Worm (Caenorhabditis elegans) whole organism, L4/young adult: ENCODE results near the gene flp-27.

Experiments used
- W03F9.2 ChIP-seq: fragments of 150-350 bp; optimal IDR thresholded peaks from 2 replicates; lab custom pipeline; 2014; ENCODE audit warnings: missing biosample characterization, missing genetic modification characterization
- dao-5 ChIP-seq: sonication (generic microtip); optimal IDR thresholded peaks from 2 replicates; lab custom pipeline; 2016; ENCODE audit warnings: missing genotype, missing genetic modification characterization, moderate library complexity, missing compliant biosample characterization
- him-1 ChIP-seq: sonication (generic microtip); optimal IDR thresholded peaks from 2 replicates; lab custom pipeline; 2016; ENCODE audit warnings: missing genotype, missing genetic modification reagents, missing genetic modification characterization, missing compliant biosample characterization

flp-27 gene

ce11 chrII:5660736-5661734 lies 19.8 kb upstream of the flp-27 start, which contains the start of the genes ift-43 and mdt-26:
Gene ift-43, minus strand, starts transcription at chrII:5660786.
Gene mdt-26, plus strand, starts transcription at chrII:5661181.
- TF ChIP-seq W03F9.2 (tag; lab: Kevin White, UChicago) (peak; percentile 33), dao-5 (tag; lab: Kevin White, UChicago) (no peak), him-1 (tag; lab: Kevin White, UChicago) (peak; percentile 73)

- TF ChIP-seq W03F9.2 (tag; lab: Kevin White, UChicago): no peak
- TF ChIP-seq dao-5 (tag; lab: Kevin White, UChicago): peak; percentile 69
- TF ChIP-seq him-1 (tag; lab: Kevin White, UChicago): peak; percentile 84
Observed at ce11 chrII:5661735-5662177, 19.0 kb upstream of the flp-27 start.

DNA sequence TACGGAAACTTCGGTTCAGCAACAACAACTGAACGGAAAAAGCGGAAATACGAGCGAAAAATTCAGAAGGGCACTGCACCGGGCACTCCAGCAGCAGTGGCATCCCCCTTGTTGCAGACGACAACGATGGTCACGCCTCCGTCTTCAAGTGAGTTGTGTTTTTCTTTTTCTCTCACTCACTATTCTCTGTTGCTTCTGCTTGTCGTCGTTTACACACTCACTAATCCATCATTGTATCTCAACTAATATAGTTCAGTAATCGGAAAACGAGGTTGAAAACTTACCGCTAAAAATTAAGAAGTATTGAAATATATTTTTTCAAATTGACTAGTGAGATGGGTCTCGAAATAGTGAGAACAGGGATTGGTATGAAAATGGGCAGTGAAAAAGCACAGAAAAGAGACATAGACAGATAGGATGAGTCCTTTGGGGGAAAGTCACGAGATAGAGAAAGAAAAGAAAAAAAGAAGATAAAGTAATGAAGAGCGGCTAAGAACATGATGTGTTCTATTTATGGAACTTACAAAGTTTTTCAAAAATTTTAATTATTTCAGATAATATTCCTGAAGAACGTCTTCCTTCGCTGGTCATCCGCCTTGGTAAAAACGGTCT lies 17.5 kb upstream of the flp-27 start:
- TF ChIP-seq him-1 (tag; lab: Kevin White, UChicago) (no peak), dao-5 (tag; lab: Kevin White, UChicago) (no peak), W03F9.2 (tag; lab: Kevin White, UChicago) (no peak)

DNA sequence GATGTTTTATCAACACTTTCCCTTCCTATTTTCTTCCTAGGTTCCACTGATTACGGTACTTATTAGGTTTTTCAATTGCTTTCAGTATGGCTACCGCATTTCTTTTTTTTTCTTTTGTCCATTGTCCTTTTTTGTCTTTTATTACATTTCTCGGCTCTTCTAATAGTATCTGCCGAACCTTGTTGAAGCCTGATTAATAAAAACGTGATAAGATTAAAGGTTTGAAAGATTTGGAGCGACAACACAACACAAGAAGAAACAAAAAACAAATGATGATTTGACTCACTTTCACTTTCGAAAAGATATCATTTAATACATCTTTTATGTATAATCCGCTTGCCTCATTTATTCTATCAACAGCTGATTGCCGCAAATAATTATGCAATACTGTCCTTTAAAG lies 15.8 kb upstream of the flp-27 start, which contains the start of gene C25H3.15:
Gene C25H3.15 (plus strand): TSS at position 301 of the 400 bp plus-strand sequence.
- TF ChIP-seq dao-5 (tag; lab: Kevin White, UChicago): no peak
- TF ChIP-seq W03F9.2 (tag; lab: Kevin White, UChicago): no peak
- TF ChIP-seq him-1 (tag; lab: Kevin White, UChicago): no peak

- TF ChIP-seq W03F9.2 (tag; lab: Kevin White, UChicago): no peak
- no peak for TF ChIP-seq him-1 (tag; lab: Kevin White, UChicago)
- no peak for TF ChIP-seq dao-5 (tag; lab: Kevin White, UChicago)
Observed at ce11 chrII:5665991-5666390, 14.8 kb upstream of the flp-27 start, which contains the start of gene C25H3.16. Gene C25H3.16, plus strand, starts transcription at chrII:5666291.

ce11 chrII:5667540-5667939 lies 13.3 kb upstream of the flp-27 start:
- TF ChIP-seq him-1 (tag; lab: Kevin White, UChicago): no peak
- TF ChIP-seq W03F9.2 (tag; lab: Kevin White, UChicago): no peak
- no peak for TF ChIP-seq dao-5 (tag; lab: Kevin White, UChicago)

DNA sequence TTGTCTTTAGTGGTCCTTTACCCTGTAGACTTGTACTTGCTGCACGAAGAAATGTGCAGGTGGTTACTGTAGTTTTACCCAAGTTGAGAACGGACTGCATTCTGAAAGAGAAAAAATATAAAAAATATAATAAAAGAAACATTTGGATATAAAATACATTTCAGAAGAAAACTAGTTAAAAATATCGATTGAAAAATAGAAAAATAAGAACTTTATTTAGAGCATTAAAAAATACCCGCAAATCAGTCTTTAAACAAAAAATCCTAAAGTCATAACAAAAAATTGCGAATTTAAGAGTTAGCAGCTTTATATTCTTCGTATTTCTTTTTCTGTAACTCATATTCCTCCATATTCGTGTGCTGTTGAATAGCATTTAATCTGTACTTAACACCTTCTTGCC lies 12.0 kb upstream of the flp-27 start, which contains the start of gene C25H3.7:
Gene C25H3.7 (minus strand): TSS at position 101 of the 400 bp plus-strand sequence.
- no peak for TF ChIP-seq him-1 (tag; lab: Kevin White, UChicago)
- no peak for TF ChIP-seq dao-5 (tag; lab: Kevin White, UChicago)
- TF ChIP-seq W03F9.2 (tag; lab: Kevin White, UChicago): no peak

DNA sequence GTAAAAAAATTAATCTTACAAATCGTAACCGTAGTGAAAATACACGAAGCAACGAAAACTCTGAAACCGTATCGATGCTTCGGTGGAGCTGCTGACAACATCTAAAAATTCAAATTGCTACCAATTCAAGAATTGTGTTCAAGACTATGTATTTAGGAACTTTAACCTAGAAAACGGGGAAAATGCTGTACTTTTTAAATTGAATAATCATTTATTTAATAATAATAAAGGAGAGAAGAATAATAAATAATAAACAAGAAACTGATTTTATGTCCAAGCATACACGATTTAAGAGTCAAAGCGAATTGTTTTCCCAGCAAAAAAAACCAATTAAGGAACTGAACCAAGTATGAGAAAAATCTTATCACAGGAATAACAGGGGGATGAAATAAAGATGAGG lies 11.2 kb upstream of the flp-27 start, which contains the start of gene C25H3.17:
Gene C25H3.17 (minus strand): TSS at position 101 of the 400 bp plus-strand sequence.
- TF ChIP-seq dao-5 (tag; lab: Kevin White, UChicago) (no peak), W03F9.2 (tag; lab: Kevin White, UChicago) (no peak), him-1 (tag; lab: Kevin White, UChicago) (no peak)

ce11 chrII:5688959-5689358 lies 8.2 kb downstream of the flp-27 start, which contains the start of gene C25H3.11:
Gene C25H3.11, minus strand, starts transcription at chrII:5689040.
- TF ChIP-seq dao-5 (tag; lab: Kevin White, UChicago) (no peak), him-1 (tag; lab: Kevin White, UChicago) (no peak), W03F9.2 (tag; lab: Kevin White, UChicago) (no peak)

DNA sequence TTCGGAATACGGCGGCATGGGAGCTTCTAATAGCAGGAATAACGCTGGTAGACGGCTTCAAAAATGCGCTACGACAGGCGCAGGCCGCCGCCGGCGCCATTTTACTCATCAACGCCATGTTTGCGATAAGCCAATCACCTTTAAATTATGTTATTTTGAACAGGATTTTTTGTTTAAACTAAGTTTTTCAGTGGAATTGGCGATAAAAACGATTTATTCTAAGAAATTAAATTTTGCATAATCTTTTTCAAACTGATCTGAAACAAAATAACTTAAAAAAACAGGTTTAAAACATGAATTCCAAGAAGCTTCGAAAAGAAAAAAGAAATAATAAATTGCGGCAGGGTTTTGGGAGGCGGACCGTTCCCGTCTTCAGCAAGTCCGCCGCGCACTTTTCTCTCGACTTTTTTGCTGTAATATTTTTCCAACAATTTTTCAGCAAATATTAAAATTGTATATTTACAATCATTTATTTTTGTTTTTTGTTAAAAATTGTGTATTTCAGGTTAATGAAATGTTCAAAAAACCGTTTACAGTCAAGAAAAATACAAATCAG lies 10.5 kb downstream of the flp-27 start, which contains the start of the genes ndub-5 and eif-2D:
Gene ndub-5 (minus strand): TSS at position 138 of the 556 bp plus-strand sequence.
Gene eif-2D (plus strand): TSS at position 506 of the 556 bp plus-strand sequence.
- TF ChIP-seq W03F9.2 (tag; lab: Kevin White, UChicago) (no peak), him-1 (tag; lab: Kevin White, UChicago) (no peak), dao-5 (tag; lab: Kevin White, UChicago) (no peak)

- TF ChIP-seq dao-5 (tag; lab: Kevin White, UChicago) (no peak), him-1 (tag; lab: Kevin White, UChicago) (no peak), W03F9.2 (tag; lab: Kevin White, UChicago) (no peak)
Observed at ce11 chrII:5693893-5694292, 13.1 kb downstream of the flp-27 start, which contains the start of gene C25H3.3. Gene C25H3.3, plus strand, starts transcription at chrII:5694193.

DNA sequence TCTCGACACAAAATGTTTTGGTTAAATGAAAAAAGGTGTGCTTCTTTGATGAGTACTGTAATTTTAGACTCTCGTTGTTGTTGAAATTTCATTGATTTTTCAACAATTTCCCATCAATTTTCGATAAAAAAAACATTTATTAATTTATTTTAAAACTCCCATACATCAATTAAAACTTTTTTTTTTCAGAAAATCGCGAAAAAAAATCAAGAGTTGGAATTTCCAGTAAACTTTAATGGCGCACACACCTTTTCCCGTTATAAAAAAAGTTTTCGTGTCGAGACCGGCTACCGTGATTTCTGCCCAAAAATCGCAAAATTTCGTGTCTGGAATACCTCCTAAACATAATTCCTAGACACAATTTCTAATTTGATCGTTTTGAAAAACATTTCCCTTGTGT lies 14.0 kb downstream of the flp-27 start, which contains the start of gene C25H3.14:
Gene C25H3.14 (plus strand): TSS at position 301 of the 400 bp plus-strand sequence.
- no peak for TF ChIP-seq W03F9.2 (tag; lab: Kevin White, UChicago)
